Worm (Caenorhabditis elegans) whole organism, young adult: Measurements from ENCODE around the gene fog-2.

Source experiments
- B0019.2 ChIP-seq: fragments of 200-800 bp; sonication (Bioruptor generic); conservative IDR thresholded peaks from 2 replicates; pipeline ENCODE4 v1.3.6; 2022; ENCODE audit warnings: missing genetic modification reagents, missing genetic modification characterization, missing compliant biosample characterization
- C06A6.2 ChIP-seq: fragments of 200-800 bp; sonication (Bioruptor generic); conservative IDR thresholded peaks from 2 replicates; pipeline ENCODE4 v1.3.6; 2022; ENCODE audit warnings: missing genetic modification characterization, missing compliant biosample characterization
- F22D6.2 ChIP-seq: sonication (generic microtip); optimal IDR thresholded peaks from 2 replicates; lab custom pipeline; 2016; ENCODE audit warnings: mild to moderate bottlenecking, missing genetic modification characterization, missing compliant biosample characterization
- F23B12.7 ChIP-seq: sonication (generic microtip); optimal IDR thresholded peaks from 2 replicates; lab custom pipeline; 2017; ENCODE audit warnings: missing genetic modification characterization, mild to moderate bottlenecking, missing compliant biosample characterization, antibody characterized with exemption, moderate library complexity; ENCODE audit not compliant: insufficient read depth
- K12H6.12 ChIP-seq: fragments of 200-800 bp; sonication (Bioruptor generic); optimal IDR thresholded peaks from 2 replicates; lab custom pipeline; 2018; ENCODE audit warnings: mild to moderate bottlenecking, missing genetic modification characterization, missing compliant biosample characterization
- T07F8.4 ChIP-seq: sonication (generic microtip); optimal IDR thresholded peaks from 2 replicates; lab custom pipeline; 2016; ENCODE audit warnings: mild to moderate bottlenecking, missing genetic modification characterization, moderate library complexity, missing compliant biosample characterization
- Y53G8AR.9 ChIP-seq: fragments of 200-800 bp; sonication (Bioruptor generic); conservative IDR thresholded peaks from 2 replicates; pipeline ENCODE4 v1.3.6; 2022; ENCODE audit warnings: missing genetic modification reagents, missing genetic modification characterization, missing compliant biosample characterization
- Y79H2A.3 ChIP-seq: fragments of 200-800 bp; sonication (Bioruptor generic); conservative IDR thresholded peaks from 2 replicates; pipeline ENCODE4 v1.3.6; 2022; ENCODE audit warnings: missing genetic modification reagents, missing genetic modification characterization, missing compliant biosample characterization
- atf-7 ChIP-seq: sonication (generic microtip); optimal IDR thresholded peaks from 2 replicates; lab custom pipeline; 2017; ENCODE audit warnings: mild to moderate bottlenecking, missing genetic modification characterization, missing compliant biosample characterization
- ceh-40 ChIP-seq: fragments of 200-800 bp; sonication (Bioruptor generic); IDR thresholded peaks from 2 replicates; pipeline ENCODE4 v1.3.6; 2022; ENCODE audit warnings: missing genetic modification characterization, missing compliant biosample characterization
- chd-7 ChIP-seq: sonication (generic microtip); optimal IDR thresholded peaks from 2 replicates; lab custom pipeline; 2016; ENCODE audit warnings: mild to moderate bottlenecking, missing genetic modification characterization, moderate library complexity, missing compliant biosample characterization
- egl-18 ChIP-seq: fragments of 200-800 bp; sonication (Bioruptor generic); IDR thresholded peaks from 2 replicates; pipeline ENCODE4 v1.3.6; 2022; ENCODE audit warnings: missing genetic modification reagents, missing genetic modification characterization, missing compliant biosample characterization
- gei-17 ChIP-seq: fragments of 200-800 bp; sonication (Bioruptor generic); optimal IDR thresholded peaks from 2 replicates; lab custom pipeline; 2018; ENCODE audit warnings: mild to moderate bottlenecking, missing genetic modification characterization, missing compliant biosample characterization
- hlh-12 ChIP-seq: sonication (generic microtip); optimal IDR thresholded peaks from 2 replicates; lab custom pipeline; 2016; ENCODE audit warnings: missing genetic modification characterization, missing compliant biosample characterization
- hlh-26 ChIP-seq: fragments of 200-800 bp; sonication (Bioruptor generic); conservative IDR thresholded peaks from 2 replicates; pipeline ENCODE4 v1.3.6; 2022; ENCODE audit warnings: missing genetic modification reagents, missing genetic modification characterization, missing compliant biosample characterization
- hmg-1.2 ChIP-seq: fragments of 200-800 bp; sonication (Bioruptor generic); IDR thresholded peaks from 2 replicates; pipeline ENCODE4 v1.3.6; 2022; ENCODE audit warnings: missing genetic modification reagents, missing genetic modification characterization, missing compliant biosample characterization
- hmg-20 ChIP-seq: fragments of 200-800 bp; sonication (Bioruptor generic); IDR thresholded peaks from 2 replicates; pipeline ENCODE4 v1.3.6; 2022; ENCODE audit warnings: missing genetic modification reagents, missing genetic modification characterization, missing compliant biosample characterization
- let-526 ChIP-seq: fragments of 200-800 bp; sonication (Bioruptor generic); IDR thresholded peaks from 2 replicates; pipeline ENCODE4 v1.3.6; 2022; ENCODE audit warnings: missing genetic modification reagents, missing genetic modification characterization, missing compliant biosample characterization
- lin-26 ChIP-seq: fragments of 200-800 bp; sonication (Bioruptor generic); IDR thresholded peaks from 2 replicates; pipeline ENCODE4 v1.3.6; 2022; ENCODE audit warnings: missing genetic modification reagents, missing genetic modification characterization, missing compliant biosample characterization
- lsy-27 ChIP-seq: sonication (generic microtip); optimal IDR thresholded peaks from 2 replicates; lab custom pipeline; 2017; ENCODE audit warnings: missing genetic modification characterization, mild to moderate bottlenecking, missing compliant biosample characterization, antibody characterized with exemption, missing genotype, borderline replicate concordance; ENCODE audit not compliant: insufficient read depth
- madf-8 ChIP-seq: fragments of 200-800 bp; sonication (Bioruptor generic); conservative IDR thresholded peaks from 2 replicates; pipeline ENCODE4 v1.3.6; 2022; ENCODE audit warnings: missing genetic modification reagents, missing genetic modification characterization, missing compliant biosample characterization
- mxl-1 ChIP-seq: sonication (generic microtip); optimal IDR thresholded peaks from 2 replicates; lab custom pipeline; 2016; ENCODE audit warnings: missing genetic modification characterization, missing compliant biosample characterization
- nhr-27 ChIP-seq: fragments of 200-800 bp; sonication (Bioruptor generic); optimal IDR thresholded peaks from 2 replicates; lab custom pipeline; 2018; ENCODE audit warnings: mild to moderate bottlenecking, missing genetic modification characterization, moderate library complexity, missing compliant biosample characterization
- pbrm-1 ChIP-seq: fragments of 200-800 bp; sonication (Bioruptor generic); IDR thresholded peaks from 2 replicates; pipeline ENCODE4 v1.3.6; 2022; ENCODE audit warnings: missing genetic modification reagents, missing genetic modification characterization, missing compliant biosample characterization
- rec-8 ChIP-seq, 2 experiments: sonication (generic microtip); optimal IDR thresholded peaks; 2 replicates each; lab custom pipeline; 2016; ENCODE audit warnings: mild to moderate bottlenecking in 2 of 2, missing genetic modification characterization in 2 of 2, missing genetic modification reagents in 2 of 2, missing genotype in 2 of 2, missing biosample characterization in 1 of 2, missing compliant biosample characterization in 1 of 2, moderate library complexity in 1 of 2
- repo-1 ChIP-seq: sonication (generic microtip); optimal IDR thresholded peaks from 2 replicates; lab custom pipeline; 2017; ENCODE audit warnings: mild to moderate bottlenecking, missing genetic modification characterization, missing compliant biosample characterization
- rpc-1 ChIP-seq, 2 experiments: fragments of 150-350 bp in 1 of 2; sonication (generic microtip) in 1 of 2; optimal IDR thresholded peaks; 2 replicates each; lab custom pipeline; 2014 to 2018; ENCODE audit warnings: missing biosample characterization in 1 of 2, missing genetic modification characterization in 1 of 2, missing genetic modification reagents in 1 of 2, missing genotype in 1 of 2
- sea-2 ChIP-seq: fragments of 200-800 bp; sonication (Bioruptor generic); IDR thresholded peaks from 2 replicates; pipeline ENCODE4 v1.3.6; 2022; ENCODE audit warnings: missing genetic modification characterization, missing compliant biosample characterization
- tbp1 ChIP-seq: fragments of 200-800 bp; sonication (Bioruptor generic); optimal IDR thresholded peaks from 2 replicates; lab custom pipeline; 2018; ENCODE audit warnings: mild to moderate bottlenecking, missing genetic modification characterization, missing compliant biosample characterization
- unc-130 ChIP-seq: sonication (generic microtip); optimal IDR thresholded peaks from 2 replicates; lab custom pipeline; 2016; ENCODE audit warnings: missing genetic modification reagents, missing genetic modification characterization, missing compliant biosample characterization
- unc-62 ChIP-seq: fragments of 150-350 bp; optimal IDR thresholded peaks from 2 replicates; lab custom pipeline; 2014; ENCODE audit warnings: missing biosample characterization, missing genetic modification reagents, missing genetic modification characterization
- zim-3 ChIP-seq: sonication (generic microtip); optimal IDR thresholded peaks from 2 replicates; lab custom pipeline; 2017; ENCODE audit warnings: mild to moderate bottlenecking, missing genetic modification characterization, moderate library complexity, missing compliant biosample characterization
- ztf-18 ChIP-seq: sonication (generic microtip); optimal IDR thresholded peaks from 2 replicates; lab custom pipeline; 2016; ENCODE audit warnings: missing genotype, mild to moderate bottlenecking, missing genetic modification characterization, missing compliant biosample characterization

Gene fog-2

DNA sequence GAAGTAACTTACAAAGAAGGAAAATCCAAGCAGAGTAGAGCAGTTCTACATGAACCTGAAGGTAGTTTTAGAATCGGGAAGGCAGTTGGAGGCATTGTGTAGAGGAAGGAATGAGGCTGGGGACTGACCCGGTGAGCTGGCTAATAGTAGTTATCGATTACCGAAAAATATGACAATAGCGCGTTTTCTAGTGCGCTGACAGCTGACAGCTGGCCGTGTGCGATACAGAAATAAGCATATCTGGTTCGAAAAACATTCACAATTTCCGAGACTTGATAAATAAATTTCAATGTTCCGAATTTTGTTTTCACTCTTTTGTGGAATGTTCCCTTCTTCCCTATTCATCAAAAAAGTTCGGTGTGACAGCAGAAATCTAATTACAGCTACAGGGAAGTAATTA, 7.0 kb downstream of the fog-2 start, which contains the start of the genes fbxb-59 and srbc-34:
Gene fbxb-59, minus strand, starts transcription at position 101 of the 400 bp plus-strand sequence.
Gene srbc-34, plus strand, starts transcription at position 233 of the 400 bp plus-strand sequence.
- TF ChIP-seq hlh-26 (GFP tag; lab: Robert Waterston, UW) = no peak
- no peak for TF ChIP-seq ztf-18 (tag; lab: Kevin White, UChicago)
- no peak for TF ChIP-seq Y53G8AR.9
- TF ChIP-seq ceh-40 (GFP tag; lab: Robert Waterston, UW) = no peak
- TF ChIP-seq rec-8 (tag; optimal IDR thresholded peaks at IDR 0.05; lab: Kevin White, UChicago) = no peak
- no peak for TF ChIP-seq B0019.2 (GFP tag; lab: Robert Waterston, UW)

DNA sequence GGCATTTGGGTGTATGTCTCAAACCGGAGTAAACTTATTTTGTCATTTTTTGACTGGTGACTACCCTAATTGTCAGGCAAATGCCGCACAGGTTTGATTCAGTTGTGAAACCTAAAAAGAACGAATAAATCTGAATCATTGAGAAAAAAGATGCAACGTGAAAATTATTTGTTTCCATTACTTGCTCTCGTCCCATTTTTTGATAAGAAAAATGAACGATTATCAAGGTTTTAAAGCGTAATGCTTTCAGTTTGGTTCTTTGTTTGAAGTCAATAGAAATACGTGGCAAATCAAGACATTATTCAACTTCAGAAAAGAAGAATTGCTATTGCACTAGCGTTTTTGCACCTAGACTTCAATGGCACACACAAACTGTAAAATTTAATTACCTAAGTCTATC, 13.5 kb downstream of the fog-2 start, which contains the start of gene Y113G7B.12:
Gene Y113G7B.12, minus strand, starts transcription at position 101 of the 400 bp plus-strand sequence.
- TF ChIP-seq nhr-27 (tag; lab: Kevin White, UChicago) = no peak
- no peak for TF ChIP-seq mxl-1 (tag; lab: Kevin White, UChicago)
- TF ChIP-seq C06A6.2 = no peak
- no peak for TF ChIP-seq let-526 (GFP tag; lab: Robert Waterston, UW)
- TF ChIP-seq lin-26 (GFP tag; lab: Robert Waterston, UW) = no peak
- no peak for TF ChIP-seq chd-7 (tag; lab: Kevin White, UChicago)

DNA sequence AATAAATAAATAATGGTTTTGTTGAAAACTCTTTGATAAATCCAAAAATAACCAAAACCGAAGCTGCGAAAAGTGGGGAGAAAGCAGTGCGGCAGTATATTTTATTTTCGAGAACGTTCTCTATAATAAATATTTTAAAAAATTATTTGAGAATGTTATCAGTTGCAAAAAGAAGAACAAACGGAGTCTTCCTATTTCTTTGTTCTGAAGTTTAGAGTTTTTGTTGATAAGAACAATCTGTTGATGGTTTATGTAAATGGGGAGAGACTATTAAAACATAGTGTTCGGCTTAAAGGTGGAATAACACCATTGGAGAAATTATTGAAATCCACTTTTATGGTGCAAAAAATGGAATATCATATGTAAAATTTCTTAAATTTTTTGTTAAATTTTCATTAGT, 14.0 kb downstream of the fog-2 start:
- TF ChIP-seq lsy-27 (no peak), T07F8.4 (tag; lab: Kevin White, UChicago) (no peak), hmg-1.2 (GFP tag; lab: Robert Waterston, UW) (no peak), hmg-20 (GFP tag; lab: Robert Waterston, UW) (no peak), pbrm-1 (GFP tag; lab: Robert Waterston, UW) (no peak), F23B12.7 (no peak), Y79H2A.3 (GFP tag; lab: Robert Waterston, UW) (no peak)

DNA sequence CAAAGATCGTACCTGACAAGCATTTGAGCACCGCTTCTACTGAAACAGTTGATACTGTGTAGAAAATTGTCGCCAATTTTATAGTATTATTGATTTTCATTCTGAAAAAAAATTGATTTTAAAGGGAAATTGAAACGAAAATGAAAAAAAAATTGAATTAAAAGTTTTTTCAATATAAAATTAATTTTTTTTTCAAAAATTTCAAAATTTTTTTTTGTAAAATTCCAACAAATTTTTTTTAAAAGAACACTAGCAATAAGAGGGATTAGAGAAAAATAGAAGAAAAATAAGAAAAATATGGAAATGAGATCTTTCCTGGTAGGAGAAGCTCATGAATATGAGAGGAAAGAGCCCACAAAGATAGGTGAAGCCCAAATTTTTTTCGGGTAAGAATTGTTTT, 16.1 kb downstream of the fog-2 start, which contains the start of gene Y113G7B.11:
Gene Y113G7B.11, minus strand, starts transcription at position 101 of the 400 bp plus-strand sequence.
- no peak for TF ChIP-seq atf-7 (tag; lab: Kevin White, UChicago)
- TF ChIP-seq unc-62 = no peak
- TF ChIP-seq zim-3 (tag; lab: Kevin White, UChicago) = no peak
- TF ChIP-seq gei-17 (GFP tag; lab: Kevin White, UChicago) = no peak
- TF ChIP-seq egl-18 = no peak
- no peak for TF ChIP-seq unc-130 (GFP tag; lab: Kevin White, UChicago)
- no peak for TF ChIP-seq F22D6.2 (tag; lab: Kevin White, UChicago)
- TF ChIP-seq Y79H2A.3 (GFP tag; lab: Robert Waterston, UW) = no peak

DNA sequence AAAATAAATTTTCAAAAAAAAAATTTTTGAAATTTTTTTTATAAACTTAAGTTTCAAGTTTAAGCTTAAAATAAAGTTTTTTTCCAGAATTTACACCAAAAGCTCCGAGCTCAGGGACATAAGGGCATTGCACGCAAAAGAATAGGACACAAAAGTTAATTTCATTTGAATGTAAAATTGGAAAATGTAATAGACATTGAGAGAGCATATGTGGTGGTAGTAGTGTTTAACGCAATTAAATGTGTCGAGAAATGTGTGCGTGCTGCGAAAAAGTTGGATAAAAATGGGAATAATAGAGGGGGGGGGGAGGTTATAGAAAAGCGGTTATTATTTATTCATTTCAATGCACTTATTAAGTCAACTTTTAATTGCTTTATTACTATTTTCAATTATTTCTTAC, 21.6 kb downstream of the fog-2 start:
- TF ChIP-seq madf-8 (GFP tag; lab: Robert Waterston, UW) (no peak), repo-1 (no peak), C06A6.2 (no peak), let-526 (GFP tag; lab: Robert Waterston, UW) (no peak)
- TF ChIP-seq, all 124 proteins: peak for 0

DNA sequence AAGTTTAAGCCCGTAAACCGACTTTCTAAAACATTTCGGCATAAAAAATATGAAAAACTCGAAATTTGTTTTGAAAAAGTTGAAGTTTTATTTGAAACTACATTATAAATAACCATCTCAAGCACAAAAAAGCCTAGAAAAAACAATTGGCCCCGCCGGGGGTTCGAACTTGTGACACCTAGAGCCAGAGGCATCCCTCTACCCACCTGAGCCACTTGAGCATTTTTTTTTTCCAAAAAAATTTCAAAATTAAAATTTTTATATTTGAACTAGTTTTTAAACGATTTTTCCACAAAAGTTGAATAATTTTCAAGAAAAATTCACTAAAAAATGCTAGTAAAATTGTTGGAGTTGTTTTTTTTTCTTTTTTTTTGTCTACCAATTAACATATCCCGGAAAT, 24.7 kb downstream of the fog-2 start:
- TF ChIP-seq sea-2 (no peak), K12H6.12 (tag; lab: Kevin White, UChicago) (no peak), zim-3 (tag; lab: Kevin White, UChicago) (no peak), hlh-12 (tag; lab: Kevin White, UChicago) (no peak), rpc-1 (optimal IDR thresholded peaks at IDR 0.05; lab: Kevin White, UChicago) (peak; percentile 15), rpc-1 (tag; optimal IDR thresholded peaks at IDR 0.05; lab: Kevin White, UChicago) (peak; percentile 60), tbp1 (GFP tag; lab: Kevin White, UChicago) (peak; percentile 63)
